Worm (Caenorhabditis elegans): ENCODE data around the gene sdc-1.

The sdc-1 gene

ce11 chrX:16275255-16275813 lies at the start of gene sdc-1:
TSS of gene sdc-1 (plus strand) at chrX:16275763.
- TF ChIP-seq nhr-28 (tag; optimal IDR thresholded peaks at IDR 0.05) (no peak), ztf-11 (tag; optimal IDR thresholded peaks at IDR 0.05) (no peak), lin-32 (GFP tag; optimal IDR thresholded peaks at IDR 0.05) (no peak), lsy-2 (tag; optimal IDR thresholded peaks at IDR 0.05) (no peak), pha-4 (tag; optimal IDR thresholded peaks at IDR 0.05) (peak; percentile 2), nhr-2 (tag; optimal IDR thresholded peaks at IDR 0.05) (peak; percentile 34), unc-120 (tag; optimal IDR thresholded peaks at IDR 0.05; ENCODE audit: poor library complexity, severe bottlenecking) (peak; percentile 52), ces-1 (GFP tag; optimal IDR thresholded peaks at IDR 0.05) (peak; percentile 43), sptf-1 (tag; optimal IDR thresholded peaks at IDR 0.05) (peak; percentile 16), snpc-4 (tag; optimal IDR thresholded peaks at IDR 0.05) (no peak), zip-8 (tag; optimal IDR thresholded peaks at IDR 0.05) (no peak), ceh-43 (GFP tag; optimal IDR thresholded peaks at IDR 0.05) (no peak), mab-5 (tag; optimal IDR thresholded peaks at IDR 0.05) (no peak), nhr-237 (tag; optimal IDR thresholded peaks at IDR 0.05) (no peak), drap-1 (GFP tag; optimal IDR thresholded peaks at IDR 0.05) (peak; percentile 9), nhr-76 (tag; optimal IDR thresholded peaks at IDR 0.05) (no peak), mep-1 (tag; optimal IDR thresholded peaks at IDR 0.05) (no peak), elt-1 (tag; optimal IDR thresholded peaks at IDR 0.05; ENCODE audit: borderline replicate concordance, insufficient read depth) (no peak), hlh-1 (tag; optimal IDR thresholded peaks at IDR 0.05) (no peak)

- TF ChIP-seq ceh-39 (tag; optimal IDR thresholded peaks at IDR 0.05) (no peak), M03D4.4 (tag; optimal IDR thresholded peaks at IDR 0.05) (no peak), lin-13 (tag; optimal IDR thresholded peaks at IDR 0.05) (no peak), drap-1 (GFP tag; optimal IDR thresholded peaks at IDR 0.05) (no peak), nhr-28 (tag; optimal IDR thresholded peaks at IDR 0.05) (no peak)
Measured at ce11 chrX:16228622-16229021, 46.9 kb upstream of the sdc-1 start, which contains the start of gene F23A7.5. TSS of gene F23A7.5 (plus strand) at chrX:16228922.

ce11 chrX:16240626-16241025 lies 34.9 kb upstream of the sdc-1 start:
- TF ChIP-seq ceh-43 (GFP tag; optimal IDR thresholded peaks at IDR 0.05) (no peak), ceh-39 (tag; optimal IDR thresholded peaks at IDR 0.05) (peak; percentile 92)

ce11 chrX:16243129-16243528 lies 32.4 kb upstream of the sdc-1 start:
- TF ChIP-seq nhr-12 (tag; optimal IDR thresholded peaks at IDR 0.05) (no peak), mep-1 (tag; optimal IDR thresholded peaks at IDR 0.05) (no peak), elt-3 (tag; optimal IDR thresholded peaks at IDR 0.05) (no peak), nhr-2 (tag; optimal IDR thresholded peaks at IDR 0.05) (no peak), nhr-28 (tag; optimal IDR thresholded peaks at IDR 0.05) (no peak), sem-2 (GFP tag; optimal IDR thresholded peaks at IDR 0.05) (no peak), bed-3 (GFP tag; optimal IDR thresholded peaks at IDR 0.05) (no peak), elt-1 (tag; optimal IDR thresholded peaks at IDR 0.05; ENCODE audit: borderline replicate concordance, insufficient read depth) (no peak), unc-62 (GFP tag; optimal IDR thresholded peaks at IDR 0.05) (no peak), nhr-237 (tag; optimal IDR thresholded peaks at IDR 0.05) (no peak)

ce11 chrX:16244764-16245244 lies 30.8 kb upstream of the sdc-1 start, which contains the start of gene W10G6.1:
TSS of gene W10G6.1 (plus strand) at chrX:16245194.
- TF ChIP-seq hlh-1 (tag; optimal IDR thresholded peaks at IDR 0.05) (no peak), pha-4 (tag; optimal IDR thresholded peaks at IDR 0.05) (no peak), drap-1 (GFP tag; optimal IDR thresholded peaks at IDR 0.05) (no peak), unc-120 (tag; optimal IDR thresholded peaks at IDR 0.05; ENCODE audit: poor library complexity, severe bottlenecking) (no peak), ztf-11 (tag; optimal IDR thresholded peaks at IDR 0.05) (no peak), mep-1 (tag; optimal IDR thresholded peaks at IDR 0.05) (no peak), cnd-1 (tag; optimal IDR thresholded peaks at IDR 0.05) (no peak), mls-2 (tag; optimal IDR thresholded peaks at IDR 0.05) (no peak), snpc-4 (tag; optimal IDR thresholded peaks at IDR 0.05) (no peak), zip-8 (tag; optimal IDR thresholded peaks at IDR 0.05) (no peak), sptf-1 (tag; optimal IDR thresholded peaks at IDR 0.05) (no peak), bed-3 (GFP tag; optimal IDR thresholded peaks at IDR 0.05) (no peak), nhr-12 (tag; optimal IDR thresholded peaks at IDR 0.05) (no peak), unc-39 (tag; optimal IDR thresholded peaks at IDR 0.05) (no peak), lsy-2 (tag; optimal IDR thresholded peaks at IDR 0.05) (no peak), flh-1 (GFP tag; optimal IDR thresholded peaks at IDR 0.05) (no peak), elt-1 (tag; optimal IDR thresholded peaks at IDR 0.05; ENCODE audit: borderline replicate concordance, insufficient read depth) (no peak), nhr-76 (tag; optimal IDR thresholded peaks at IDR 0.05) (no peak), tbx-8 (GFP tag; optimal IDR thresholded peaks at IDR 0.05) (no peak), elt-3 (tag; optimal IDR thresholded peaks at IDR 0.05) (no peak)
